Fruit fly (Drosophila melanogaster): ENCODE data around the gene Sbat.

The Sbat gene

dm6 chr2L:2874542-2875194, 3.5 kb upstream of the Sbat start, which contains the start of gene CG8814 (continued):
- TF ChIP-seq dmrt11E (tag; optimal IDR thresholded peaks at IDR 0.05): peak; percentile 51
- peak; percentile 68 for TF ChIP-seq Dp (GFP tag; optimal IDR thresholded peaks at IDR 0.05)
- TF ChIP-seq CG8944 (GFP tag; optimal IDR thresholded peaks at IDR 0.05): peak; percentile 34
- peak; percentile 71 for TF ChIP-seq tgo (GFP tag; IDR thresholded peaks at IDR 0.05)
- 0 out of 3 replicates have a peak, but pooled peaks have one; percentile 29 for TF ChIP-seq C15 (GFP tag; IDR thresholded peaks at IDR 0.05)
- peak; percentile 72; the same call in 2 of the 3 replicates for TF ChIP-seq dysf (GFP tag; IDR thresholded peaks at IDR 0.05)
- TF ChIP-seq CG13894 (tag; optimal IDR thresholded peaks at IDR 0.05): peak; percentile 29
- peak; percentile 87 for TF ChIP-seq Scr (GFP tag; IDR thresholded peaks at IDR 0.05; ENCODE audit: partially characterized antibody)
- TF ChIP-seq unc-4 (GFP tag; IDR thresholded peaks at IDR 0.05; ENCODE audit: partially characterized antibody): peak; percentile 81
- no peak for TF ChIP-seq usp (GFP tag; optimal IDR thresholded peaks at IDR 0.05)
- TF ChIP-seq Myb (GFP tag; optimal IDR thresholded peaks at IDR 0.05): no peak
- no peak for TF ChIP-seq ftz-f1 (GFP tag; optimal IDR thresholded peaks at IDR 0.05)
- TF ChIP-seq CG2120 (GFP tag; optimal IDR thresholded peaks at IDR 0.05): peak; percentile 77
- peak; percentile 57 for TF ChIP-seq CG10366 (GFP tag; IDR thresholded peaks at IDR 0.05)
- TF ChIP-seq Bteb2 (GFP tag; optimal IDR thresholded peaks at IDR 0.05): peak; percentile 33
- no peak for TF ChIP-seq CG6813 (GFP tag; optimal IDR thresholded peaks at IDR 0.05)
- TF ChIP-seq CG16863 (GFP tag; optimal IDR thresholded peaks at IDR 0.05): peak; percentile 42
- TF ChIP-seq CG15269 (tag; optimal IDR thresholded peaks at IDR 0.05): peak; percentile 53
- TF ChIP-seq CG2889 (GFP tag; IDR thresholded peaks at IDR 0.05): no peak
- TF ChIP-seq Trl (optimal IDR thresholded peaks at IDR 0.05): peak in 1 of 2 experiments; percentile 63
- peak; percentile 30 for TF ChIP-seq Trl (GFP tag; optimal IDR thresholded peaks at IDR 0.05)
- peak; percentile 40 for TF ChIP-seq CG33557 (GFP tag; optimal IDR thresholded peaks at IDR 0.05)
- TF ChIP-seq CG4854 (GFP tag; optimal IDR thresholded peaks at IDR 0.05): no peak
- no peak for TF ChIP-seq Hr39 (optimal IDR thresholded peaks at IDR 0.05)
- TF ChIP-seq CG15696 (tag; optimal IDR thresholded peaks at IDR 0.05): peak; percentile 74
- TF ChIP-seq CG11723 (GFP tag; optimal IDR thresholded peaks at IDR 0.05): peak; percentile 31
- TF ChIP-seq cato (GFP tag; optimal IDR thresholded peaks at IDR 0.05; ENCODE audit: borderline replicate concordance): peak; percentile 48
- peak; percentile 55 for TF ChIP-seq B-H1 (GFP tag; IDR thresholded peaks at IDR 0.05)
- TF ChIP-seq Dip2 (GFP tag; IDR thresholded peaks at IDR 0.05): no peak
- no peak for TF ChIP-seq nerfin-2 (GFP tag; IDR thresholded peaks at IDR 0.05; ENCODE audit: partially characterized antibody)
- TF ChIP-seq CG30431 (GFP tag; optimal IDR thresholded peaks at IDR 0.05): no peak
- no peak for TF ChIP-seq tx (GFP tag; optimal IDR thresholded peaks at IDR 0.05)
- no peak for TF ChIP-seq Mes4 (GFP tag; optimal IDR thresholded peaks at IDR 0.05)
- TF ChIP-seq CG8478 (optimal IDR thresholded peaks at IDR 0.05): peak; percentile 87
- peak; percentile 50 for TF ChIP-seq CG31388 (GFP tag; optimal IDR thresholded peaks at IDR 0.05)
- no peak for TF ChIP-seq Jarid2 (GFP tag; optimal IDR thresholded peaks at IDR 0.05)
- no peak for TF ChIP-seq gt (GFP tag; IDR thresholded peaks at IDR 0.05)
- TF ChIP-seq CG12219 (GFP tag; optimal IDR thresholded peaks at IDR 0.05): no peak
- 0 out of 2 replicates have a peak, but pooled peaks have one; percentile 29 for TF ChIP-seq Oaz (GFP tag; IDR thresholded peaks at IDR 0.05)
- TF ChIP-seq yki (optimal IDR thresholded peaks at IDR 0.05): no peak
- TF ChIP-seq D19B (GFP tag; optimal IDR thresholded peaks at IDR 0.05): peak; percentile 54
- TF ChIP-seq CG18262 (tag; optimal IDR thresholded peaks at IDR 0.05): peak; percentile 69
- no peak for TF ChIP-seq D (optimal IDR thresholded peaks at IDR 0.05)
- peak; percentile 40 for TF ChIP-seq D (GFP tag; optimal IDR thresholded peaks at IDR 0.05)
- peak; percentile 61 for TF ChIP-seq CG16815 (GFP tag; optimal IDR thresholded peaks at IDR 0.05)
- TF ChIP-seq otp (GFP tag; IDR thresholded peaks at IDR 0.05): no peak
- peak; percentile 63 for TF ChIP-seq az2 (GFP tag; optimal IDR thresholded peaks at IDR 0.05)
- peak; percentile 17 for TF ChIP-seq CG12744 (GFP tag; optimal IDR thresholded peaks at IDR 0.05)
- no peak for TF ChIP-seq CG6175 (GFP tag; IDR thresholded peaks at IDR 0.05)
- TF ChIP-seq B-H2 (GFP tag; optimal IDR thresholded peaks at IDR 0.05): no peak
- no peak for TF ChIP-seq CG15479 (GFP tag; optimal IDR thresholded peaks at IDR 0.05)
- no peak for TF ChIP-seq CG17385 (GFP tag; optimal IDR thresholded peaks at IDR 0.05)
